Worm (Caenorhabditis elegans) whole organism, late embryonic: Measurements from ENCODE around the gene F56C4.2.

Source experiments
- F13H6.1 ChIP-seq: sonication (generic microtip); optimal IDR thresholded peaks from 2 replicates; lab custom pipeline; 2016; ENCODE audit warnings: missing genetic modification characterization, missing compliant biosample characterization
- ceh-14 ChIP-seq: sonication (generic microtip); optimal IDR thresholded peaks from 2 replicates; lab custom pipeline; 2016; ENCODE audit warnings: missing genotype, missing genetic modification characterization, missing compliant biosample characterization
- ceh-34 ChIP-seq: sonication (generic microtip); optimal IDR thresholded peaks from 2 replicates; lab custom pipeline; 2016; ENCODE audit warnings: mild to moderate bottlenecking, missing genetic modification characterization, missing compliant biosample characterization
- fkh-10 ChIP-seq: fragments of 150-350 bp; optimal IDR thresholded peaks from 2 replicates; lab custom pipeline; 2014; ENCODE audit warnings: missing biosample characterization, missing genetic modification reagents, missing genetic modification characterization
- hlh-15 ChIP-seq: sonication (generic microtip); optimal IDR thresholded peaks from 2 replicates; lab custom pipeline; 2016; ENCODE audit warnings: missing genetic modification characterization, missing compliant biosample characterization
- unc-55 ChIP-seq: sonication (generic microtip); optimal IDR thresholded peaks from 2 replicates; lab custom pipeline; 2017; ENCODE audit warnings: missing biosample characterization, missing genetic modification reagents, missing genetic modification characterization
- unc-86 ChIP-seq: sonication (generic microtip); optimal IDR thresholded peaks from 2 replicates; lab custom pipeline; 2016; ENCODE audit warnings: missing genetic modification characterization, missing compliant biosample characterization

DNA sequence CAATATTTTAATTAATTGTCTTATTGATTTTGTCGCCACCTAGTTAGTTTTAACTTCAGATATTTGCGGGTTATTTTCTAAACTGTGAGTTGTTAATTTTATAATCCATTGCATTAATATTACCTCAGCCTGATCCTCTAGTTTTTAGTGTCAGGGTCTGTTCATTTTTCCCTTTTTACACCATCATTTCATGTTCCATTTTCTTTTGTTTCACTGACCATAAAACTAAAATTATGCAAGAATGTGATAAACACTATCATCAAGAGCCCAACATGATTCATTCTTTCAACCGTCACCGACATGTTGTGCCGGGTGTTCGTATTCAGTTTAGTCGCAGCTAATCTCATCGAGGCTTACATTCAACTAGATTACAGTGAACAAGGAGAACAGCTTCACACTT is at the start of gene F56C4.2:
- TF ChIP-seq ceh-14 (tag; lab: Kevin White, UChicago) (no peak), hlh-15 (no peak), ceh-34 (tag; lab: Kevin White, UChicago) (no peak), fkh-10 (GFP tag; lab: Kevin White, UChicago) (no peak), F13H6.1 (no peak), unc-55 (GFP tag; lab: Kevin White, UChicago) (no peak), unc-86 (no peak)
